Worm (Caenorhabditis elegans): ENCODE measurements around the gene dpl-1.

dpl-1 gene

ce11 chrII:9130339-9130738 lies 39.4 kb upstream of the dpl-1 start:
- TF ChIP-seq mep-1 (tag; optimal IDR thresholded peaks at IDR 0.05): no peak
- no peak for TF ChIP-seq ceh-39 (tag; optimal IDR thresholded peaks at IDR 0.05)
- no peak for TF ChIP-seq nhr-12 (tag; optimal IDR thresholded peaks at IDR 0.05)
- no peak for TF ChIP-seq sptf-1 (tag; optimal IDR thresholded peaks at IDR 0.05)
- TF ChIP-seq lin-32 (GFP tag; optimal IDR thresholded peaks at IDR 0.05): no peak
- no peak for TF ChIP-seq pha-4 (tag; optimal IDR thresholded peaks at IDR 0.05)
- no peak for TF ChIP-seq nhr-76 (tag; optimal IDR thresholded peaks at IDR 0.05)
- TF ChIP-seq M03D4.4 (tag; optimal IDR thresholded peaks at IDR 0.05): no peak
- no peak for TF ChIP-seq lin-13 (tag; optimal IDR thresholded peaks at IDR 0.05)
- no peak for TF ChIP-seq cnd-1 (tag; optimal IDR thresholded peaks at IDR 0.05)
- TF ChIP-seq mls-2 (tag; optimal IDR thresholded peaks at IDR 0.05): no peak
- no peak for TF ChIP-seq snpc-4 (tag; optimal IDR thresholded peaks at IDR 0.05)
- no peak for TF ChIP-seq elt-3 (tag; optimal IDR thresholded peaks at IDR 0.05)
- TF ChIP-seq ceh-43 (GFP tag; optimal IDR thresholded peaks at IDR 0.05): no peak
- no peak for TF ChIP-seq sem-2 (GFP tag; optimal IDR thresholded peaks at IDR 0.05)

- no peak for TF ChIP-seq unc-120 (tag; optimal IDR thresholded peaks at IDR 0.05; ENCODE audit: poor library complexity, severe bottlenecking)
These were observed 38.3 kb upstream of the dpl-1 start, which contains the start of gene C16D2.1 for ce11 chrII:9131363-9131762. TSS of gene C16D2.1 (plus strand) at chrII:9131663.

- TF ChIP-seq ceh-43 (GFP tag; optimal IDR thresholded peaks at IDR 0.05) (no peak), nhr-28 (tag; optimal IDR thresholded peaks at IDR 0.05) (no peak)
These were observed 37.4 kb upstream of the dpl-1 start for ce11 chrII:9132338-9132737.

DNA sequence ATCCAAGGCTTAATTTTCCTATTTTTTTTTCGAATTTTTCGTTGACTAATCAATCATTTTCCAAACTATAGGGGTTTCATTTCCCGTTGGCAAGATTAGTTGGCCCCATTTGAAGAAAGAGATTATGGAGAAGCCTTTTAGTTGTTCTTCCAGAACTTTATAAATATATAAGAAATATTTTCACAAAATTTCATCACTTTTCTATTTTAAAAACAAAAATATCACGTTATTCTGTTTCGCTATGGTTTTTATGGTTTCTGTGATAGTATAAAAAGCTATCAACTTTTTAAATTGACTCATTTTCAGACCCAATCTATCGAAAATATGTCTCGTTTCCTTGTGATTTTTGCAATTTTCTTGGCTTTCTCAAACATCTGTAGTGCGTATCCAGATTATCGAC lies 33.8 kb upstream of the dpl-1 start, which contains the start of gene nlp-78:
Gene nlp-78, plus strand, starts transcription at position 301 of the 400 bp plus-strand sequence.
- no peak for TF ChIP-seq flh-1 (GFP tag; optimal IDR thresholded peaks at IDR 0.05)
- no peak for TF ChIP-seq ham-2 (GFP tag; optimal IDR thresholded peaks at IDR 0.05)
- no peak for TF ChIP-seq M03D4.4 (tag; optimal IDR thresholded peaks at IDR 0.05)
- TF ChIP-seq unc-120 (tag; optimal IDR thresholded peaks at IDR 0.05; ENCODE audit: poor library complexity, severe bottlenecking): no peak
- no peak for TF ChIP-seq nhr-12 (tag; optimal IDR thresholded peaks at IDR 0.05)

- no peak for TF ChIP-seq ztf-11 (tag; optimal IDR thresholded peaks at IDR 0.05)
- no peak for TF ChIP-seq blmp-1 (tag; optimal IDR thresholded peaks at IDR 0.05)
- no peak for TF ChIP-seq mep-1 (tag; optimal IDR thresholded peaks at IDR 0.05)
- TF ChIP-seq ces-1 (GFP tag; optimal IDR thresholded peaks at IDR 0.05): no peak
- TF ChIP-seq hlh-1 (tag; optimal IDR thresholded peaks at IDR 0.05): no peak
- no peak for TF ChIP-seq pha-4 (tag; optimal IDR thresholded peaks at IDR 0.05)
- TF ChIP-seq lin-32 (GFP tag; optimal IDR thresholded peaks at IDR 0.05): no peak
- no peak for TF ChIP-seq M03D4.4 (tag; optimal IDR thresholded peaks at IDR 0.05)
- no peak for TF ChIP-seq drap-1 (GFP tag; optimal IDR thresholded peaks at IDR 0.05)
- TF ChIP-seq unc-62 (GFP tag; optimal IDR thresholded peaks at IDR 0.05): no peak
- TF ChIP-seq flh-1 (GFP tag; optimal IDR thresholded peaks at IDR 0.05): no peak
- no peak for TF ChIP-seq unc-120 (tag; optimal IDR thresholded peaks at IDR 0.05; ENCODE audit: poor library complexity, severe bottlenecking)
- TF ChIP-seq tbx-8 (GFP tag; optimal IDR thresholded peaks at IDR 0.05): no peak
- no peak for TF ChIP-seq sptf-1 (tag; optimal IDR thresholded peaks at IDR 0.05)
These were observed 31.9 kb upstream of the dpl-1 start, which contains the start of gene C16D2.3 for ce11 chrII:9137803-9138202. TSS of gene C16D2.3 (plus strand) at chrII:9138103.

ce11 chrII:9139172-9139700 lies 30.5 kb upstream of the dpl-1 start, which contains the start of gene Y9C2UA.1:
TSS of gene Y9C2UA.1 (plus strand) at chrII:9139650.
- TF ChIP-seq M03D4.4 (tag; optimal IDR thresholded peaks at IDR 0.05) (no peak), unc-120 (tag; optimal IDR thresholded peaks at IDR 0.05; ENCODE audit: poor library complexity, severe bottlenecking) (no peak), zip-8 (tag; optimal IDR thresholded peaks at IDR 0.05) (no peak), sptf-1 (tag; optimal IDR thresholded peaks at IDR 0.05) (no peak), elt-1 (tag; optimal IDR thresholded peaks at IDR 0.05; ENCODE audit: borderline replicate concordance, insufficient read depth) (no peak), nhr-237 (tag; optimal IDR thresholded peaks at IDR 0.05) (no peak), ceh-83 (GFP tag; optimal IDR thresholded peaks at IDR 0.05) (no peak)
